Worm (Caenorhabditis elegans) whole organism, midembryonic: ENCODE results near the gene his-69.

ENCODE experiments used
- klf-2 ChIP-seq: fragments of 200-800 bp; sonication (Bioruptor generic); conservative IDR thresholded peaks from 2 replicates; pipeline ENCODE4 v1.3.6; 2022; ENCODE audit warnings: missing genetic modification reagents, missing genetic modification characterization, missing compliant biosample characterization
- med-1 ChIP-seq: sonication (generic microtip); optimal IDR thresholded peaks from 2 replicates; lab custom pipeline; 2017; ENCODE audit warnings: missing genetic modification characterization, mild to moderate bottlenecking, missing compliant biosample characterization, antibody characterized with exemption, missing genetic modification reagents; ENCODE audit not compliant: insufficient read depth
- tab-1 ChIP-seq: fragments of 200-800 bp; sonication (Bioruptor generic); IDR thresholded peaks from 2 replicates; pipeline ENCODE4 v1.3.6; 2022; ENCODE audit warnings: missing genetic modification characterization, missing compliant biosample characterization
- ztf-23 ChIP-seq: fragments of 200-800 bp; sonication (Bioruptor generic); IDR thresholded peaks from 2 replicates; pipeline ENCODE4 v1.3.6; 2022; ENCODE audit warnings: missing genetic modification reagents, missing genetic modification characterization, missing compliant biosample characterization

- TF ChIP-seq tab-1 (GFP tag; lab: Robert Waterston, UW) (no peak), med-1 (no peak), klf-2 (no peak), ztf-23 (GFP tag; lab: Robert Waterston, UW) (no peak)
Measured at ce11 chrIII:4101016-4101415, 42.5 kb upstream of the his-69 start.
